Fruit fly (Drosophila melanogaster) whole organism, adult: ENCODE measurements around the gene obe.

ENCODE experiments used
- CG11617 ChIP-seq: fragments of 200-800 bp; sonication (Bioruptor generic); optimal IDR thresholded peaks from 2 replicates; lab custom pipeline; 2017; ENCODE audit warnings: mild to moderate bottlenecking, missing biosample characterization, missing genetic modification reagents, missing genetic modification characterization
- CG12768 ChIP-seq: fragments of 200-800 bp; sonication (Bioruptor generic); optimal IDR thresholded peaks from 2 replicates; lab custom pipeline; 2017; ENCODE audit warnings: missing biosample characterization, missing genetic modification characterization, mild to moderate bottlenecking, moderate library complexity, missing genetic modification reagents
- CG14711 ChIP-seq: fragments of 200-800 bp; sonication (Bioruptor generic); optimal IDR thresholded peaks from 2 replicates; lab custom pipeline; 2018; ENCODE audit warnings: missing biosample characterization, mild to moderate bottlenecking, missing genetic modification characterization, moderate library complexity
- CG33017 ChIP-seq: fragments of 200-800 bp; sonication (Bioruptor generic); optimal IDR thresholded peaks from 2 replicates; lab custom pipeline; 2018; ENCODE audit warnings: missing biosample characterization, mild to moderate bottlenecking, missing genetic modification characterization, moderate library complexity
- CG5204 ChIP-seq: fragments of 200-800 bp; sonication (Bioruptor generic); optimal IDR thresholded peaks from 2 replicates; lab custom pipeline; 2016; ENCODE audit warnings: missing biosample characterization, missing genetic modification characterization
- CG7045 ChIP-seq: fragments of 200-800 bp; sonication (Bioruptor generic); optimal IDR thresholded peaks from 2 replicates; lab custom pipeline; 2017; ENCODE audit warnings: missing biosample characterization, mild to moderate bottlenecking, missing genetic modification characterization
- Clk ChIP-seq: fragments of 200-800 bp; sonication (Bioruptor generic); optimal IDR thresholded peaks from 2 replicates; lab custom pipeline; 2017; ENCODE audit warnings: missing biosample characterization, missing genetic modification characterization
- Mnt ChIP-seq: fragments of 200-800 bp; sonication (Bioruptor generic); optimal IDR thresholded peaks from 2 replicates; lab custom pipeline; 2016; ENCODE audit warnings: missing biosample characterization, mild to moderate bottlenecking, missing genetic modification characterization
- bab1 ChIP-seq: fragments of 200-800 bp; sonication (Bioruptor generic); optimal IDR thresholded peaks from 3 replicates; lab custom pipeline; 2019; ENCODE audit warnings: missing biosample characterization, mild to moderate bottlenecking, missing genetic modification characterization, moderate library complexity
- kay ChIP-seq: fragments of 200-800 bp; sonication (Bioruptor generic); peaks from one replicate; lab custom pipeline; 2016; ENCODE audit warnings: missing biosample characterization, missing genetic modification characterization, borderline replicate concordance
- tj ChIP-seq: fragments of 200-800 bp; sonication (Bioruptor generic); optimal IDR thresholded peaks from 3 replicates; lab custom pipeline; 2017; ENCODE audit warnings: missing biosample characterization, mild to moderate bottlenecking, missing genetic modification characterization, moderate library complexity

DNA sequence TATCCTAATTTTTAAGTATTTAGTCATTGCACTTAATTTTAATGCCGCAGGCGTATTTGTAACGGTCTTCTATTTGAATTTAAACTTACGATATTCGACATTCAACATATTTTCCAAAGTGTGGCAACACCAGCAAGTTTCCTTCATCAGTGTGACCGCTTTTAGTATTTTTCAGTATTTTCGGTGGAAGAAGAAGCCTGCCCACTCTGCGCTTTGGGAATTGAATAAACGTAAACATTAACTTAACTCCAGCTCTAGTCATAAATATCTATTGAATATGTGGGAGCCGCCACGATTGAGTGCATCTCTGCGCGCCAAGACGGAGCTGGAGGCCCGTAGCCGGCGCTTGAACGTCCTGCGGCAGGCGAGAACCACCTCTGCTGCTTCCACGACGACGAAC, at the start of gene obe:
- TF ChIP-seq CG7045 (GFP tag; lab: Kevin White, UChicago) (no peak), CG14711 (no peak), kay (GFP tag; lab: Kevin White, UChicago) (no peak), tj (GFP tag; lab: Kevin White, UChicago) (no peak), Mnt (no peak), CG5204 (GFP tag; lab: Kevin White, UChicago) (no peak), CG12768 (no peak), Clk (GFP tag; lab: Kevin White, UChicago) (no peak), CG11617 (GFP tag; lab: Kevin White, UChicago) (no peak), bab1 (GFP tag; lab: Kevin White, UChicago) (peak; percentile 19), CG33017 (tag; lab: Kevin White, UChicago) (no peak)
